Worm (Caenorhabditis elegans) whole organism, mixed stage, embryonic: ENCODE measurements around the gene arrd-14.

Experiments used
- ceh-43 ChIP-seq: fragments of 200-800 bp; sonication (Bioruptor generic); optimal IDR thresholded peaks from 2 replicates; lab custom pipeline; 2018; ENCODE audit warnings: mild to moderate bottlenecking, missing genetic modification characterization, moderate library complexity, missing compliant biosample characterization
- ceh-83 ChIP-seq: fragments of 200-800 bp; sonication (Bioruptor generic); optimal IDR thresholded peaks from 2 replicates; lab custom pipeline; 2018; ENCODE audit warnings: mild to moderate bottlenecking, missing genetic modification characterization, missing compliant biosample characterization
- drap-1 ChIP-seq: fragments of 200-800 bp; sonication (Bioruptor generic); optimal IDR thresholded peaks from 3 replicates; lab custom pipeline; 2018; ENCODE audit warnings: mild to moderate bottlenecking, missing genetic modification characterization, missing compliant biosample characterization
- flh-1 ChIP-seq: fragments of 200-800 bp; sonication (Bioruptor generic); optimal IDR thresholded peaks from 2 replicates; lab custom pipeline; 2018; ENCODE audit warnings: mild to moderate bottlenecking, missing genetic modification characterization, moderate library complexity, missing compliant biosample characterization
- lin-13 ChIP-seq: fragments of 150-350 bp; optimal IDR thresholded peaks from 2 replicates; lab custom pipeline; 2014; ENCODE audit warnings: missing biosample characterization, missing genetic modification characterization
- nhr-237 ChIP-seq: fragments of 150-350 bp; optimal IDR thresholded peaks from 2 replicates; lab custom pipeline; 2014; ENCODE audit warnings: missing biosample characterization, missing genetic modification characterization

DNA sequence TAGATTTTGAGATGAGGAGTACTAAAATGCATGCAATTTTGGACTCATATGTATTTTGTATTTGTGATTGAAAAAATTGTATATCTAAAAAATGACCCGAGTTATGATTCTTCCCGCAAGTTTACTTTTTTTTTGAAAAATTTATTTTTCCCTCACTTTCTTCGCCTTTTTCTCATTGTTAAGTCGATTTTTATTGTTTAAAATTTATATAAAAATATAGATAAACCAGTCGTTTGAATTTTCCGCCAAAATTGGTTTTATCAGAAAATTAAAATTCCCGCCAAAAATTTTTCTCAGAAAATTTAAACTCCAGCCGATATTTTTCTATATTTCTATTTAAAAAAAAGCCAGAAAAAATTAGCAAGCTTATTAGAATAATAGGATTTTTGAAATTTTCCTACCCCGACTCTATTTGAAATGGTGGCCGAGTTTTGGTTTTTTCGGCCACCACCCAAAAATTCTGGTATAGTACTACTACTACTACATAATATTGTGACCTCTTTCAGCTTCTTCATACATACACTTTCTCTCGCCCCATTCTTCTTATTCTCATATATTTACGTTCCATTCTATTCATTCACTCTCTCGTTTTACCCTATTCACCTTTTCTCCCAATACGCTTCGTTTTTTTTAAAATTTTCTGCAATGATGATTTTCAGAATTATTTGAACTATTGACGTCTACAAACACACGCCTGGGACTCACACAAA is 39.6 kb downstream of the arrd-14 start, which contains the start of gene ZK131.11:
- no peak for TF ChIP-seq flh-1 (GFP tag; lab: Kevin White, UChicago)
- TF ChIP-seq ceh-83 (GFP tag; lab: Kevin White, UChicago), result no peak
- no peak for TF ChIP-seq ceh-43 (GFP tag; lab: Kevin White, UChicago)
- TF ChIP-seq drap-1 (GFP tag; lab: Kevin White, UChicago), result no peak
- no peak for TF ChIP-seq lin-13 (tag; lab: Kevin White, UChicago)
- TF ChIP-seq nhr-237 (tag; lab: Kevin White, UChicago), result no peak
